Worm (Caenorhabditis elegans): ENCODE results near the gene Y57A10C.8.
A peak's percentile ranks its signal among the peaks of the same experiment; 100 is the strongest.

Y57A10C.8 gene

ce11 chrII:12410107-12410506, 19.5 kb downstream of the Y57A10C.8 start, which contains the start of gene F57G9.3:
F57G9.3 (minus strand) TSS chrII:12410207.
- TF ChIP-seq ceh-88 (GFP tag; IDR thresholded peaks at IDR 0.05), result no peak
- no peak for TF ChIP-seq ceh-8 (GFP tag; optimal IDR thresholded peaks at IDR 0.05)
- no peak for TF ChIP-seq egl-13 (tag; optimal IDR thresholded peaks at IDR 0.05)
- TF ChIP-seq aly-2 (tag; optimal IDR thresholded peaks at IDR 0.05), result no peak
- TF ChIP-seq lin-14 (GFP tag; optimal IDR thresholded peaks at IDR 0.05), result no peak

ce11 chrII:12408717-12409116, 20.9 kb downstream of the Y57A10C.8 start, which contains the start of gene sre-31:
sre-31 (minus strand) TSS chrII:12408817.
- TF ChIP-seq elt-2 (tag; optimal IDR thresholded peaks at IDR 0.05) (no peak), nhr-12 (tag; optimal IDR thresholded peaks at IDR 0.05) (no peak), mab-9 (GFP tag; IDR thresholded peaks at IDR 0.05) (no peak), unc-98 (GFP tag; IDR thresholded peaks at IDR 0.05) (no peak), hlh-17 (GFP tag; optimal IDR thresholded peaks at IDR 0.05; ENCODE audit: borderline replicate concordance) (no peak), tlp-1 (tag; optimal IDR thresholded peaks at IDR 0.05) (no peak), C34B4.2 (tag; optimal IDR thresholded peaks at IDR 0.05) (no peak), ces-1 (GFP tag; optimal IDR thresholded peaks at IDR 0.05) (no peak), unc-62 (GFP tag; optimal IDR thresholded peaks at IDR 0.05) (no peak), dsc-1 (tag; optimal IDR thresholded peaks at IDR 0.05) (no peak), blmp-1 (tag; optimal IDR thresholded peaks at IDR 0.05) (no peak)

- TF ChIP-seq efl-1 (optimal IDR thresholded peaks at IDR 0.05), result no peak
- TF ChIP-seq efl-1 (GFP tag; optimal IDR thresholded peaks at IDR 0.05 in 1 of 2), result peak in 1 of 2 experiments; percentile 55
- no peak for TF ChIP-seq mab-9 (GFP tag; IDR thresholded peaks at IDR 0.05)
- no peak for TF ChIP-seq alr-1 (tag; optimal IDR thresholded peaks at IDR 0.05; ENCODE audit: borderline replicate concordance)
- TF ChIP-seq fkh-10 (GFP tag; optimal IDR thresholded peaks at IDR 0.05), result no peak
- no peak for TF ChIP-seq ceh-82 (tag; optimal IDR thresholded peaks at IDR 0.05)
These were observed 23.2 kb downstream of the Y57A10C.8 start, which contains the start of gene sre-30 for ce11 chrII:12406394-12406793. sre-30 (minus strand) TSS chrII:12406494.

- no peak for TF ChIP-seq C16A3.4 (tag; optimal IDR thresholded peaks at IDR 0.05)
- no peak for TF ChIP-seq Y116A8C.19 (tag; optimal IDR thresholded peaks at IDR 0.05; ENCODE audit: borderline replicate concordance)
- no peak for TF ChIP-seq C04F5.9 (tag; optimal IDR thresholded peaks at IDR 0.05)
- no peak for TF ChIP-seq xbp-1 (tag; optimal IDR thresholded peaks at IDR 0.05)
- TF ChIP-seq hlh-17 (GFP tag; optimal IDR thresholded peaks at IDR 0.05; ENCODE audit: borderline replicate concordance), result no peak
- TF ChIP-seq rnt-1 (tag; optimal IDR thresholded peaks at IDR 0.05), result no peak
- no peak for TF ChIP-seq unc-30 (tag; optimal IDR thresholded peaks at IDR 0.05)
- TF ChIP-seq dpl-1 (GFP tag; optimal IDR thresholded peaks at IDR 0.05), result no peak
These were observed 27.9 kb downstream of the Y57A10C.8 start, which contains the start of gene sre-29 for ce11 chrII:12401791-12402190. sre-29 (minus strand) TSS chrII:12401891.

ce11 chrII:12397656-12398055, 32.0 kb downstream of the Y57A10C.8 start, which contains the start of gene F57G9.7:
F57G9.7 (minus strand) TSS chrII:12397756.
- peak; percentile 16 for TF ChIP-seq pax-3 (tag; optimal IDR thresholded peaks at IDR 0.05)
- TF ChIP-seq fkh-10 (GFP tag; optimal IDR thresholded peaks at IDR 0.05), result no peak

ce11 chrII:12394138-12394537, 35.5 kb downstream of the Y57A10C.8 start:
- TF ChIP-seq lin-13 (GFP tag; optimal IDR thresholded peaks at IDR 0.05), result no peak
- no peak for TF ChIP-seq ceh-90 (tag; optimal IDR thresholded peaks at IDR 0.05)
- TF ChIP-seq zag-1 (tag; optimal IDR thresholded peaks at IDR 0.05), result no peak
- no peak for TF ChIP-seq dsc-1 (tag; optimal IDR thresholded peaks at IDR 0.05)
- no peak for TF ChIP-seq efl-1 (optimal IDR thresholded peaks at IDR 0.05)
- no peak for TF ChIP-seq efl-1 (GFP tag; optimal IDR thresholded peaks at IDR 0.05 in 1 of 2)
- TF ChIP-seq xbp-1 (tag; optimal IDR thresholded peaks at IDR 0.05), result no peak
- no peak for TF ChIP-seq unc-30 (tag; optimal IDR thresholded peaks at IDR 0.05)
- no peak for TF ChIP-seq elt-2 (tag; optimal IDR thresholded peaks at IDR 0.05)
- no peak for TF ChIP-seq hpl-2 (GFP tag; optimal IDR thresholded peaks at IDR 0.05)
- no peak for TF ChIP-seq efl-3 (GFP tag; optimal IDR thresholded peaks at IDR 0.05)
- TF ChIP-seq pax-3 (tag; optimal IDR thresholded peaks at IDR 0.05), result no peak
- no peak for TF ChIP-seq snpc-4 (tag; optimal IDR thresholded peaks at IDR 0.05)
- no peak for TF ChIP-seq Y116A8C.19 (tag; optimal IDR thresholded peaks at IDR 0.05; ENCODE audit: borderline replicate concordance)
- TF ChIP-seq egl-27 (tag; optimal IDR thresholded peaks at IDR 0.05), result no peak
- no peak for TF ChIP-seq lir-3 (tag; optimal IDR thresholded peaks at IDR 0.05; ENCODE audit: poor library complexity)

Measured in whole organism, L1 larva.